Fruit fly (Drosophila melanogaster) S2 (cell line): Measurements from ENCODE around the gene U4-U6-60K.

Experiments
- CG8478 ChIP-seq: fragments of >200 bp; optimal IDR thresholded peaks from 2 replicates; lab custom pipeline; 2018
- CTCF ChIP-seq, 2 experiments: fragments of >200 bp; optimal IDR thresholded peaks; 2 replicates each; lab custom pipeline; 2018

dm6 chr3L:17498952-17499710 lies 14.6 kb downstream of the U4-U6-60K start:
- no peak for TF ChIP-seq CG8478 (lab: Kevin White, UChicago)
- no peak for TF ChIP-seq CTCF (optimal IDR thresholded peaks at IDR 0.05; lab: Kevin White, UChicago)
